Worm (Caenorhabditis elegans): ENCODE results near the gene egl-3.

egl-3 gene

DNA sequence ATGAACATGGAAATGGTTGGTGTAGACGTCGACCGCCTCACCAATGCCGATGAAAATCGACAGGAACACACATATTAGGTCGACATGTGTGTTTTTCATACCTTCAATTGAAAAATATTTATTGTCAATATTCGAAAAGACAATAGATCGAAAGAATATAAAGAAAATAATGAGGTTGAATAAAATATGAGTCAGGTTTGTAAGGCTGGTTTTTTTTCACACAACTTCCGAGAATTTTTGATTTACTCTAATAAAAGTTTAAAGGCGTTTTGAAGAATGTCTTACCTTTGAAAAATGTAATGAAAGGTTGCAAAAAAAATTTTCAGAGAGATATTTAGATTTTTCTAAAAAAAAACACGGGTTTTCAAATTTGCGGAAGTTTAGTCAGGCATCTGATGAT lies at the start of gene egl-3:
Gene egl-3, minus strand, starts transcription at position 101 of the 400 bp plus-strand sequence.
- TF ChIP-seq unc-62 (GFP tag; optimal IDR thresholded peaks at IDR 0.05), result no peak

DNA sequence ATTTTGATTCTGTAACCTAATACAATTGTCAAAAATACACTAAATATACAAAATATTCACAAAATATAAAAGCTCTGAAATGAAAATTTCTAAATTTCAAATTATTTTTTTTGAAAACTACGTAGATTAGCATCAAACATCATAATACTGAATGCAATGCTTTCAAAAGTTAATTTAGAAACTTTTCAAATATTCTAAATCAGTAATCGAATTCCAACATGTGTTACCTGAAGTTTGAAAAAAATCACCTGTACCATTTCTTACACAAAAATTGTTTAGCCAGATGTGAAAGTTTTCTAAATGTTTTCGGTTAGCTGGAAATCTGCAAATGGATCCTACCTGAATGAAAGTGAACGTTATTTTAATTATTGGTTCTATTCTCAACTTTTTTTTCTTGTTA lies 48.5 kb upstream of the egl-3 start, which contains the start of gene C12D8.20:
Gene C12D8.20, plus strand, starts transcription at position 301 of the 400 bp plus-strand sequence.
- no peak for TF ChIP-seq unc-62 (GFP tag; optimal IDR thresholded peaks at IDR 0.05)

DNA sequence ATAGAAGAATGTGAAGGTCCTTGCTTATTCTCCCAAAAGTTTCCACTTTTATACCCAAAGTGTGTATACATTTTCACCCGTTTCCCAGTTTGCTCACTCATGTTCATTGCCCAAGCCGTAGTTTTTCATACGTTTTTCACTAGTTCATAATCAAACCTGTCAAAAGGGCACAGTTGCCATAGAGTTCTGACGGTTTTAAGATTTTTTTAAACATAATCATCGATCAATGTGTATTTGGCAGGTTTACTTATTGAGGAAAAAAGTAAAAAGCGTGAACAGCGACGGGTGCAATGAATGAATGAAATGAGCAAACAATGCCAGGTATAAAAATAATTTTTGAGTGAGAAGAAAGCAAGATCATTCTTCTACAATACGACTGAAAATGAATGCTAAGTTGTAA lies 47.8 kb upstream of the egl-3 start, which contains the start of the genes fipr-5 and fipr-9:
Gene fipr-5, minus strand, starts transcription at position 101 of the 400 bp plus-strand sequence.
Gene fipr-9, plus strand, starts transcription at position 346 of the 400 bp plus-strand sequence.
- no peak for TF ChIP-seq unc-62 (GFP tag; optimal IDR thresholded peaks at IDR 0.05)

DNA sequence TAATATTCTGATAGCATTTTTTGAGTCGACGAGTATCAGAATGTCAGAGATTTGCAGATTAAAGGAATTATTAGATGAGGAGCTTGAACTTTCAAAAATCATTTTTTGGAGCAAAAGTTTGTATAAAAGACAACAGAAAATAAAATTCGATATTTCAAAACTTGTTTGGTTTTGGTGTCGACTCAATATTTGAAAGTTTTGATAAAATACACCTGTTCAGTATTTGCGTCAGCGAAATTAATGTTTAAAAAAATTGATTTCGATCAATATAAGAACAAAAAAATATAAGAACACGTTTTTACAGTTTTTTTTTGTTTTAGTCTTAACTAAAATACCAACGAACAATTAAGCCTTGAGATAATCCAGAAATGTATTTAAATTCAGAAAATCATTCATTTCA lies 47.1 kb upstream of the egl-3 start, which contains the start of gene C12D8.13:
Gene C12D8.13, minus strand, starts transcription at position 101 of the 400 bp plus-strand sequence.
- TF ChIP-seq unc-62 (GFP tag; optimal IDR thresholded peaks at IDR 0.05), result no peak

DNA sequence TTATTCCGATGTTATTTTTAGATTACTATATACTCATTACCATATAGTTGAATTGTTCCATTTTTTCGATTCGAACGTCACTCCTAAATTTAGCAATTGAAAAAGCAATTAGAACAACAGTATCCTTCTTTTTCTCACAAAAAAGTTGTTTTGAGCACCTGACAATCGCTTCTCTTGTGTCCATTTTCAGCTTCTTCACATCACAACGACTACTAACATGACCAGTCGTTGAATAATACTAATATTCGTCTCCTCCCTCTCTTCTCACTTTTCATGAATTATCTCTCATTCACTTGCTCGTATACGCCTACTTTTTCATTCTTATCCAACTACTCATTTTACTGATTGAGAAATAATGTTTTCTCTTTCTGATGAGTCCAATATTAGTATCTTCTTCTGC lies 43.2 kb upstream of the egl-3 start, which contains the start of gene ZK856.14:
Gene ZK856.14, plus strand, starts transcription at position 301 of the 400 bp plus-strand sequence.
- TF ChIP-seq unc-62 (GFP tag; optimal IDR thresholded peaks at IDR 0.05), result no peak

DNA sequence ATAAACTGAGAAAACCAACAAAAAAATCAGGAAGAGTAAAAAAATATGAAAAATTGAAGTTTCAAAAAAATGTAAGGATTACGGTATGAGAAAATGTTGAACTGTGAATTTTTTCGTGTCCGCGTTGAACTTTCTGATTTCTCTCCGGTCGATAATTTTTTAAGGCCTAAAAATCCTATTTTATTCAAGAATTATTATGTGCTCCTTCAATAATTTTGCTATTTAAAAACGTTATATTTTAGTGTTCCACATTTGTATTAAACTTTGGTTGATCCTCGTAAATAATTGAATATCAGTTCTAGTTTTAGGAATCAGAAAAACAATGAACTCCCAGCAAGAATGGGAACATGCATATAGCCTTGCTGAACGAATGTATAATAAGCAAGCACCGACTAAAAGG lies 39.1 kb upstream of the egl-3 start, which contains the start of gene hpo-40:
Gene hpo-40, plus strand, starts transcription at position 301 of the 400 bp plus-strand sequence.
- no peak for TF ChIP-seq unc-62 (GFP tag; optimal IDR thresholded peaks at IDR 0.05)

DNA sequence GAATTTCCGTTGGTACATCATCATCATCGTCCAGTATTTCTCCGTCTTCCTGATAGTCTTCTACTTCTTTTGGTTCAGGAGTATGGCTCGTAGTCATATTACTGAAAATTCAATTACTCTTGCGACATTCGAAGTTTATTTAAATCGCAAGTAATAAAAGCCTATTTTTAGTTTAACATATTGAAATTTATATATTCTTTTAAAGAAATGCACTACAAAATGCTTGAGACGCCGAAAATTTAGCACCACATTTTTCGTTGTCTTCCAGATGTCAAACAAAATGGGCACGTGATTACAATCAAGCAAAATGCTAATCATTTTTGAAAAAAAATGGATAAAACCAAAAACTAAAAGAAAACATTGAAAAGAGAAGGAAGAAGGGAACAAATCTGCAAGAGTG lies 38.5 kb upstream of the egl-3 start, which contains the start of gene zhit-3:
Gene zhit-3, minus strand, starts transcription at position 101 of the 400 bp plus-strand sequence.
- no peak for TF ChIP-seq unc-62 (GFP tag; optimal IDR thresholded peaks at IDR 0.05)

DNA sequence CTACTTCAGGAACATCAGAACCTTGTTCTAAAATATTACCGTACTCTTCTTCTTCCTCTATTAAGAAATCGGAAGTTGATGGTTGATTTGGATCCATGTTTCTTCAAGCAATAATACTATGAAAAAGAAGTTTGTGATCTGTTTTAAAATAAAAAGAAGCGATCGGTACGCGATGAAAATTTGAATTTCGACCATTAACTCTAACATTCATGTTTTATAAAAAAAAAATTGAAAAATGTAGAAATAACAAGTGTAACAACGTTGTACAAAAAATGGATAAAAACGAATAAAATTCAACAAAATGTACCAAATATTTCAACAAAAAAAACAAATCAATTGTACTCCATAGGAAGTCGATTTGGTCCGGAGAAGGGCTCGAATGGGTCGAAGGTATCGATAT lies 36.7 kb upstream of the egl-3 start, which contains the start of gene tftc-3:
Gene tftc-3, minus strand, starts transcription at position 101 of the 400 bp plus-strand sequence.
- no peak for TF ChIP-seq unc-62 (GFP tag; optimal IDR thresholded peaks at IDR 0.05)

DNA sequence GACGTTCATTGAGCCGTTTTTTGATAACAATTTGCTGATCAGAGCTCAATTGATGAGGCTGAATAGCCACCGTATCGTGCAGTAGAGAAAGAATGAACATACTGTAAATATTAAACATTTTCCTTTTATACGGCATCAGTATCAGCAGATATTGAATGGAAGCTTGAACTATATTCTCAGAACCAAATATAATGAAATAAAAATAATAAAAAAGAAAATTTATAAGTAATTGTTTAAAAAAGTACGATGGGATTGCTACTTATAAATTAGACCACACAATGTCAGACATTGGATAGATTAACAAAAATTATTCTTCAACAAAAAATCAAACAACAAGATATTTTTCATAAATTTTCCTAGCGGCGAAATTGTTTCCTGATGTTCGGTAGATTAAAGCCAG lies 32.9 kb upstream of the egl-3 start, which contains the start of gene rpc-25:
Gene rpc-25, minus strand, starts transcription at position 101 of the 400 bp plus-strand sequence.
- TF ChIP-seq unc-62 (GFP tag; optimal IDR thresholded peaks at IDR 0.05), result no peak

DNA sequence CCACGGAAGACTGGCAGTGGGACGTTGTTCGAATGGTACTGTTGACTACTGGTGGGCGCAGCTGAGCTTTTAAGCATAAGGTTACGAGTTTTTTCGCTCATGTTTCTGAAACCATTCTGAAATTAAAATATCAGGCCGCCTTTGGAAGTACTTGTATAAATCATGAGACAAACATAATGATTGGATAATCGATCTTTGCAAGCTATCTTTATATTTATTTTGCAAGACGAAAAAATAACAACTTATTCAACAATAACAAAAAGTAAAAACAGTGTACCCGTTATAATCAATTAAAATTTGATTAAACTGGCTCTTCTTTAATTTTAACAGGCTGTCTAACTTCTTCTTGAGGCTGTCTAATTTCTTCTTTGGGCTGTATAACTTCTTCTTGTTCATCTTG lies 31.9 kb upstream of the egl-3 start, which contains the start of gene ZK856.16:
Gene ZK856.16, minus strand, starts transcription at position 101 of the 400 bp plus-strand sequence.
- TF ChIP-seq unc-62 (GFP tag; optimal IDR thresholded peaks at IDR 0.05), result no peak

DNA sequence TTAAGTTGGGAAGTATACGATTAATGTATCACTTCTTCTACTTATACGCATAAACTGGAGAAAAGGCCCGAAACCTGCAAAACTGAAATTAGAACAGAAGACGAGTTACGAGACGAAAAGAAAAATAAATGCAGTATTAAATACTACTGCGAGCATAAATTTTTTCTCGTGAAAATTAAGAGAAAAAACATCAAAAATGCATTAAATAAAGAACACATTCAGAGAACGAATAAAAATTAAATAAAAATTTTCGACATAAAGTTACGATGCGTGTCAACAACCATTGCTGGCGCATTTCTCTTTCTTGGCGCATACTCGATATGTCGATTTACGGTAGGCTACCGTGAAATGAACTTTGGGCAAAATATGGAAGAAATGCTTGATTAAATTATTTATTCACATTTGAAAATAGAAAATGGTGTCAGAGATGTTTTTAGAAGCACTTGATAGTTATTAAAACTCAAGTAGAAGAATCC lies 31.3 kb upstream of the egl-3 start, which contains the start of the genes ZK856.19 and ZK856.11:
Gene ZK856.19, minus strand, starts transcription at position 51 of the 476 bp plus-strand sequence.
Gene ZK856.11, minus strand, starts transcription at position 76 of the 476 bp plus-strand sequence.
- TF ChIP-seq unc-62 (GFP tag; optimal IDR thresholded peaks at IDR 0.05), result no peak

DNA sequence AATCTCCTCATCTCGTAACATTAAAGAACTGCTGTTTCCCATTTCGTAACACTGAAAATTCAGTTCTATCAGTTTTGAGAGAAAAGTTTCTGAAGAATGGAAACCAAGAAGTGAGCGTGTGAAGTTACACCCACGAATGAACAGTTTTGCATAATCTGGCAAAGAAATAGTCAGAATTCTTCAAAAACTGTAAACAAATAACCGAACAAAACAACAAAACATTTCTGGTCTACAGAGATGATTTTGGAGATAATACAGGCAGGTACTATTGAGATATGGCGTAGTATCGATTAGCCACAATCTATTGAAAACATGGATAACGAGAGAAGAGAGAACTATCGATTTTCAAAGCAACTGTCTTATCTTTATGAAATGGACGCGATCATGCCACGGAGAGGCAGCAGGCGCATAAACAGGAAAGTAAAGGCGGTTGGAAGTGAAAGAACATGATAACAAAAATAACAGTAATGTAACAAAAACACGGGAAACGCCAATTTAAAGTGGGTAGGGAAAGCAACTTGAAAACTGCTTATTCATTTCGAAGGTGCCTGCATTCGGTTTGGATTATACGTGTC lies 30.0 kb upstream of the egl-3 start, which contains the start of gene chpf-1:
Gene chpf-1, minus strand, starts transcription at position 51 of the 575 bp plus-strand sequence.
- TF ChIP-seq unc-62 (GFP tag; optimal IDR thresholded peaks at IDR 0.05), result no peak

DNA sequence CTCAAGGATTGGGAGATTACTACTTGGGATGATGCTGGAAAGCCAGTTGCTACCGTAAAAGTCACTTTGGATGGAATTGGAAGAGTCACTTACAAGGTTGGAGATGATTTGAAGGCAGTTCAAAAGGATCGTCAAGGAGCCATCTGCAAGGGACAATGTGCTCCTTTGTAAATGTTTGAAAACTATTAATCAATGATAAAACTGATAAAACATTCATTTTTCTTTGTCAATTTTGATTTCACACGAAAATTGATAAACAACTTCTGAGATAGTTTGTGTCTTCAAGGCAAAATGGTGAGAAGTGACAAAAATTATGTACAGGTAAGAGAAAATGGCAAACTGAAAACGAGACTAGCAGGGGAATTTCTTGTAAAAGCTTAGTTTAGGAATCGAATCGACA lies 28.8 kb upstream of the egl-3 start:
- TF ChIP-seq unc-62 (GFP tag; optimal IDR thresholded peaks at IDR 0.05), result no peak

DNA sequence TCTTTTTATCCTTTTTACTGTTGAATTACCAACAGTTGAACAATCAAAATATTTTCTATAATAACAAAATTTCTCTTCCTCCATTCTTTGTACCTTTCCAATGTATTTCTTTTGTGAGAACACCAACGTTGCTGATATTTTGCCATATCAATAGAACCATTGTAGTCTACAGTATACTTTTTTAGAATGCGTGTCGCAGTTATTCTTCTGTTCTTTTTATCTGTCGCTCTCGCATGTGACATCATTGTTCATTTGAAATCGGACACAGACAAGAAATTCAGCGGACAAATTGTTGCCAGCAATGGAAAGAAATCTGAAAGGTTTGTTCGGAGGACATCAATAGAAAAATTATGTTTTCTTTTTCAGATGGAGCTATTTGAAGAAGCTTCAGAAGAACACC lies 28.4 kb upstream of the egl-3 start, which contains the start of gene ZK856.7:
Gene ZK856.7, plus strand, starts transcription at position 186 of the 400 bp plus-strand sequence.
- TF ChIP-seq unc-62 (GFP tag; optimal IDR thresholded peaks at IDR 0.05), result no peak

DNA sequence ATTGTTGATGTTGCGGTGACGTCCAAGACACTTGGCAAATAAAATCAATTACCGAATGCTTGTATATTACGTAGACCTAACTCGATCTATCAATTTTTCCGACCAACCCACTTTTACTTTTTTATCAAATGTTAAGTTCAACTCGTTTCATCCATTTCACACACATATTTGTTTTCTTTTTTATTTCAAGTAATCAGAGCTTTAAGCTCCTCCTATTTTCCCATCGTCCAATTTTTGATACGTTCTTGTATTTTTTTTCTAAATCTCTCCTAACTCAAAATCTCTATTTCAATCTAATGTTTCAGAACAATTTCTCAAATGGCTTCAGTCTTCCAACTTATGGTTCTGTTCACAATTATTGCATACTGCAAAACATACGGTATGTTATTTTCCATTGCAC lies 24.8 kb upstream of the egl-3 start, which contains the start of gene ZK856.6:
Gene ZK856.6, plus strand, starts transcription at position 301 of the 400 bp plus-strand sequence.
- TF ChIP-seq unc-62 (GFP tag; optimal IDR thresholded peaks at IDR 0.05), result no peak

DNA sequence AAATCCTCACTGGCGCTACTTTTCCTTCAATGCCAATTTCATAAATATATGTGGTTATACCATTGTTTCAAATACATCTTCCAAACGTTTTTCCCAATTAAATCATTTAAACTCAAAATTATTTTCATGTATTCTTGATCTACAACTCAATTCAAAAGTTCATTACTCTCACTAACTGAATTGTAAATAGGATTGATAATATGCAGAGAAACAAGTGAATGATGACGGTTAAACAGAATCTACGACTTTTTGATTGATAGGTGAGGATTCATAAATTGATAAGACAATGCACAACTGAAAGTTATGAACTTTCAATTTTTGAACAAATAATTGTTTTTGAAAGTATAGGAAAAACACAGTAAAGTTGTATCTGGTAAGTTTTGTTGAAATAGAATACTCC lies 17.7 kb upstream of the egl-3 start:
- no peak for TF ChIP-seq unc-62 (GFP tag; optimal IDR thresholded peaks at IDR 0.05)

All from whole organism, dauer.